Fruit fly (Drosophila melanogaster) whole organism, prepupa: Measurements from ENCODE around the gene AdoR.

ENCODE experiments used
- CG10631 ChIP-seq: fragments of 200-800 bp; sonication (Bioruptor generic); optimal IDR thresholded peaks from 2 replicates; lab custom pipeline; 2016; ENCODE audit warnings: missing biosample characterization, missing genetic modification characterization
- CG11294 ChIP-seq: fragments of 200-800 bp; sonication (Bioruptor generic); IDR thresholded peaks from 2 replicates; pipeline ENCODE4 v1.3.6; 2022; ENCODE audit warnings: missing biosample characterization, missing genetic modification characterization
- CG11762 ChIP-seq: fragments of 200-800 bp; sonication (Bioruptor generic); optimal IDR thresholded peaks from 3 replicates; lab custom pipeline; 2016; ENCODE audit warnings: missing biosample characterization, missing genetic modification characterization; ENCODE audit not compliant: insufficient read depth
- CG11902 ChIP-seq: fragments of 200-800 bp; sonication (Bioruptor generic); optimal IDR thresholded peaks from 3 replicates; lab custom pipeline; 2016; ENCODE audit warnings: missing biosample characterization, missing genetic modification characterization
- CG15336 ChIP-seq: fragments of 200-800 bp; sonication (Bioruptor generic); IDR thresholded peaks from 2 replicates; pipeline ENCODE4 v1.3.6; 2022; ENCODE audit warnings: missing biosample characterization, missing genetic modification characterization
- CG1621 ChIP-seq: fragments of 200-800 bp; sonication (Bioruptor generic); optimal IDR thresholded peaks from 3 replicates; lab custom pipeline; 2018; ENCODE audit warnings: missing biosample characterization, mild to moderate bottlenecking, missing genetic modification characterization
- CG3032 ChIP-seq: fragments of 200-800 bp; optimal IDR thresholded peaks from 2 replicates; lab custom pipeline; 2019; ENCODE audit warnings: missing biosample characterization, mild to moderate bottlenecking, missing genetic modification characterization, moderate library complexity
- CG32006 ChIP-seq: fragments of 200-800 bp; sonication (Bioruptor generic); optimal IDR thresholded peaks from 3 replicates; lab custom pipeline; 2017; ENCODE audit warnings: missing biosample characterization, mild to moderate bottlenecking, missing genetic modification characterization
- CG34406 ChIP-seq: fragments of 200-800 bp; sonication (Bioruptor generic); optimal IDR thresholded peaks from 3 replicates; lab custom pipeline; 2016; ENCODE audit warnings: missing biosample characterization, missing genetic modification characterization
- CG3919 ChIP-seq: fragments of 200-800 bp; sonication (Bioruptor generic); optimal IDR thresholded peaks from 3 replicates; lab custom pipeline; 2016; ENCODE audit warnings: missing biosample characterization, missing genetic modification characterization
- CG4318 ChIP-seq: fragments of 200-800 bp; sonication (Bioruptor generic); optimal IDR thresholded peaks from 3 replicates; lab custom pipeline; 2017; ENCODE audit warnings: missing biosample characterization, mild to moderate bottlenecking, missing genetic modification characterization
- CG6163 ChIP-seq: fragments of 200-800 bp; sonication (Bioruptor generic); IDR thresholded peaks from 3 replicates; pipeline ENCODE4 v1.3.6; 2022; ENCODE audit warnings: missing biosample characterization, missing genetic modification characterization
- CG6276 ChIP-seq: fragments of 200-800 bp; sonication (Bioruptor generic); optimal IDR thresholded peaks from 2 replicates; lab custom pipeline; 2017; ENCODE audit warnings: missing biosample characterization, mild to moderate bottlenecking, missing genetic modification characterization
- CG7368 ChIP-seq: fragments of 200-800 bp; sonication (Bioruptor generic); optimal IDR thresholded peaks from 3 replicates; lab custom pipeline; 2016; ENCODE audit warnings: missing biosample characterization, missing genetic modification characterization
- CG8119 ChIP-seq: fragments of 200-800 bp; sonication (Bioruptor generic); IDR thresholded peaks from 3 replicates; pipeline ENCODE4 v1.3.6; 2022; ENCODE audit warnings: missing biosample characterization, missing genetic modification characterization
- CG8632 ChIP-seq: fragments of 200-800 bp; sonication (Bioruptor generic); optimal IDR thresholded peaks from 3 replicates; lab custom pipeline; 2016; ENCODE audit warnings: missing biosample characterization, missing genetic modification characterization
- CG9139 ChIP-seq: fragments of 200-800 bp; sonication (Bioruptor generic); optimal IDR thresholded peaks from 3 replicates; lab custom pipeline; 2017; ENCODE audit warnings: missing biosample characterization, mild to moderate bottlenecking, missing genetic modification characterization
- Eip75B ChIP-seq: fragments of 200-800 bp; sonication (Bioruptor generic); optimal IDR thresholded peaks from 3 replicates; lab custom pipeline; 2016; ENCODE audit warnings: missing biosample characterization, missing genetic modification characterization
- Eip78C ChIP-seq: fragments of 200-800 bp; sonication (Bioruptor generic); peaks from one replicate; lab custom pipeline; 2016; ENCODE audit warnings: missing biosample characterization, missing genetic modification characterization
- Eip93F ChIP-seq: fragments of 200-800 bp; sonication (Bioruptor generic); optimal IDR thresholded peaks from 2 replicates; lab custom pipeline; 2016; ENCODE audit warnings: missing biosample characterization, mild to moderate bottlenecking, missing genetic modification characterization
- Ets21C ChIP-seq: fragments of 200-800 bp; sonication (Bioruptor generic); optimal IDR thresholded peaks from 3 replicates; lab custom pipeline; 2016; ENCODE audit warnings: missing biosample characterization, missing genetic modification characterization
- Gug ChIP-seq: fragments of 200-800 bp; sonication (Bioruptor generic); IDR thresholded peaks from 2 replicates; pipeline ENCODE4 v1.3.6; 2022; ENCODE audit warnings: missing biosample characterization, missing genetic modification characterization
- Hr4 ChIP-seq: fragments of 200-800 bp; sonication (Bioruptor generic); optimal IDR thresholded peaks from 3 replicates; lab custom pipeline; 2016; ENCODE audit warnings: missing biosample characterization, missing genetic modification characterization
- Lpt ChIP-seq: fragments of 200-800 bp; sonication (Bioruptor generic); optimal IDR thresholded peaks from 3 replicates; lab custom pipeline; 2016; ENCODE audit warnings: missing biosample characterization, missing genetic modification characterization
- OdsH ChIP-seq: fragments of 200-800 bp; sonication (Bioruptor generic); optimal IDR thresholded peaks from 3 replicates; lab custom pipeline; 2016; ENCODE audit warnings: missing biosample characterization, missing genetic modification characterization
- Sox102F ChIP-seq: fragments of 200-800 bp; sonication (Bioruptor generic); optimal IDR thresholded peaks from 2 replicates; lab custom pipeline; 2016; ENCODE audit warnings: missing biosample characterization, mild to moderate bottlenecking, missing genetic modification characterization
- Sox14 ChIP-seq: fragments of 200-800 bp; sonication (Bioruptor generic); optimal IDR thresholded peaks from 3 replicates; lab custom pipeline; 2016; ENCODE audit warnings: missing biosample characterization, missing genetic modification characterization
- Sox15 ChIP-seq: fragments of 200-800 bp; sonication (Bioruptor generic); optimal IDR thresholded peaks from 3 replicates; lab custom pipeline; 2016; ENCODE audit warnings: missing biosample characterization, missing genetic modification characterization
- achi ChIP-seq: fragments of 200-800 bp; sonication (Bioruptor generic); optimal IDR thresholded peaks from 3 replicates; lab custom pipeline; 2016; ENCODE audit warnings: missing biosample characterization, missing genetic modification characterization
- dsx ChIP-seq: fragments of 200-800 bp; optimal IDR thresholded peaks from 3 replicates; lab custom pipeline; 2019; ENCODE audit warnings: missing biosample characterization, mild to moderate bottlenecking, missing genetic modification characterization, moderate library complexity; ENCODE audit not compliant: poor library complexity, severe bottlenecking
- eg ChIP-seq: fragments of 200-800 bp; sonication (Bioruptor generic); IDR thresholded peaks from 3 replicates; pipeline ENCODE4 v1.3.6; 2022; ENCODE audit warnings: missing biosample characterization, missing genetic modification characterization
- esn ChIP-seq: fragments of 200-800 bp; sonication (Bioruptor generic); optimal IDR thresholded peaks from 2 replicates; lab custom pipeline; 2016; ENCODE audit warnings: missing biosample characterization, mild to moderate bottlenecking, missing genetic modification characterization, moderate library complexity
- fd85E ChIP-seq: fragments of 200-800 bp; sonication (Bioruptor generic); optimal IDR thresholded peaks from 3 replicates; lab custom pipeline; 2016; ENCODE audit warnings: missing biosample characterization, missing genetic modification characterization
- fkh ChIP-seq: fragments of 200-800 bp; sonication (Bioruptor generic); optimal IDR thresholded peaks from 3 replicates; lab custom pipeline; 2017; ENCODE audit warnings: missing biosample characterization, mild to moderate bottlenecking, missing genetic modification characterization, moderate library complexity
- lz ChIP-seq: fragments of 200-800 bp; sonication (Bioruptor generic); optimal IDR thresholded peaks from 3 replicates; lab custom pipeline; 2016; ENCODE audit warnings: missing biosample characterization, missing genetic modification characterization
- pdm3 ChIP-seq: fragments of 200-800 bp; sonication (Bioruptor generic); optimal IDR thresholded peaks from 3 replicates; lab custom pipeline; 2016; ENCODE audit warnings: missing biosample characterization, missing genetic modification characterization
- salr ChIP-seq, 2 experiments: fragments of 200-800 bp; sonication (Bioruptor generic); optimal IDR thresholded peaks; 3 replicates each; lab custom pipeline; 2016 to 2018; ENCODE audit warnings: missing biosample characterization in 2 of 2, missing genetic modification characterization in 2 of 2, mild to moderate bottlenecking in 1 of 2
- ss ChIP-seq, 2 experiments: fragments of 200-800 bp; sonication (Bioruptor generic); optimal IDR thresholded peaks; 2 replicates in 1 of 2; 3 replicates in 1 of 2; lab custom pipeline; 2017 to 2018; ENCODE audit warnings: mild to moderate bottlenecking in 2 of 2, missing biosample characterization in 2 of 2, missing genetic modification characterization in 2 of 2, moderate library complexity in 1 of 2
- svp ChIP-seq: fragments of 200-800 bp; sonication (Bioruptor generic); peaks from one replicate; lab custom pipeline; 2016; ENCODE audit warnings: missing biosample characterization, missing genetic modification characterization
- vri ChIP-seq: fragments of 200-800 bp; sonication (Bioruptor generic); optimal IDR thresholded peaks from 3 replicates; lab custom pipeline; 2016; ENCODE audit warnings: missing biosample characterization, mild to moderate bottlenecking, missing genetic modification characterization

AdoR gene

dm6 chr3R:30160312-30160942 lies 11.0 kb upstream of the AdoR start, which contains the start of gene CG11498:
Gene CG11498 (minus strand): TSS chr3R:30160473.
- no peak for TF ChIP-seq salr (GFP tag; optimal IDR thresholded peaks at IDR 0.05; lab: Kevin White, UChicago)
- no peak for TF ChIP-seq Lpt
- TF ChIP-seq pdm3 (GFP tag; lab: Kevin White, UChicago) = no peak
- TF ChIP-seq Sox102F (GFP tag; lab: Kevin White, UChicago) = peak; percentile 18
- TF ChIP-seq OdsH (GFP tag; lab: Kevin White, UChicago) = no peak
- peak; percentile 3 for TF ChIP-seq esn (GFP tag; lab: Kevin White, UChicago)
- TF ChIP-seq CG6163 (GFP tag; lab: Robert Waterston, UW) = peak; percentile 71; the same call in 2 of the 3 replicates
- TF ChIP-seq CG11762 = no peak
- TF ChIP-seq Gug (GFP tag; lab: Robert Waterston, UW) = 0 out of 2 replicates have a peak, but pooled peaks have one; percentile 32
- no peak for TF ChIP-seq CG11294 (GFP tag; lab: Robert Waterston, UW)
- peak; percentile 54 for TF ChIP-seq svp (GFP tag; lab: Kevin White, UChicago)
- no peak for TF ChIP-seq Sox14 (GFP tag; lab: Kevin White, UChicago)
- peak; percentile 20 for TF ChIP-seq CG4318 (GFP tag; lab: Kevin White, UChicago)
- TF ChIP-seq CG6276 = no peak
- TF ChIP-seq Sox15 = no peak
- TF ChIP-seq ss (GFP tag; optimal IDR thresholded peaks at IDR 0.05; lab: Kevin White, UChicago) = no peak
- TF ChIP-seq CG15336 = peak; percentile 72
- no peak for TF ChIP-seq CG8632
- TF ChIP-seq vri (GFP tag; lab: Kevin White, UChicago) = no peak
- TF ChIP-seq CG8119 (GFP tag; lab: Robert Waterston, UW) = peak; percentile 61; the same call in 2 of the 3 replicates
- TF ChIP-seq CG9139 (GFP tag; lab: Kevin White, UChicago) = no peak
- TF ChIP-seq achi = no peak
- TF ChIP-seq CG34406 = no peak
- no peak for TF ChIP-seq Eip93F (GFP tag; lab: Kevin White, UChicago)
- TF ChIP-seq lz (GFP tag; lab: Kevin White, UChicago) = no peak
- peak; percentile 56 for TF ChIP-seq eg (GFP tag; lab: Robert Waterston, UW)
- peak; percentile 20 for TF ChIP-seq CG3919
- no peak for TF ChIP-seq CG7368 (GFP tag; lab: Kevin White, UChicago)
- no peak for TF ChIP-seq Ets21C (GFP tag; lab: Kevin White, UChicago)
- TF ChIP-seq Eip78C (GFP tag; lab: Kevin White, UChicago) = peak; percentile 47
- no peak for TF ChIP-seq CG11902 (GFP tag; lab: Kevin White, UChicago)
- TF ChIP-seq dsx (GFP tag; lab: Kevin White, UChicago) = no peak
- TF ChIP-seq CG3032 (tag; lab: Kevin White, UChicago) = no peak
- no peak for TF ChIP-seq CG1621 (tag; lab: Kevin White, UChicago)
- peak; percentile 3 for TF ChIP-seq Eip75B
- TF ChIP-seq fkh (GFP tag; lab: Kevin White, UChicago) = no peak
- TF ChIP-seq Hr4 = peak; percentile 36
- peak; percentile 59 for TF ChIP-seq CG32006 (GFP tag; lab: Kevin White, UChicago)
- no peak for TF ChIP-seq fd85E (GFP tag; lab: Kevin White, UChicago)
- TF ChIP-seq, all 60 proteins: peak for 14

dm6 chr3R:30153864-30154263 lies 4.5 kb upstream of the AdoR start:
- no peak for TF ChIP-seq CG6163 (GFP tag; lab: Robert Waterston, UW)
- TF ChIP-seq svp (GFP tag; lab: Kevin White, UChicago) = peak; percentile 38
- no peak for TF ChIP-seq dsx (GFP tag; lab: Kevin White, UChicago)
- TF ChIP-seq CG10631 = no peak
- TF ChIP-seq CG11902 (GFP tag; lab: Kevin White, UChicago) = no peak
